Worm (Caenorhabditis elegans) whole organism, L3 larva: ENCODE results near the gene T26C11.8.

Source experiments
- ZK546.5 ChIP-seq: sonication (generic microtip); optimal IDR thresholded peaks from 2 replicates; lab custom pipeline; 2017; ENCODE audit warnings: missing biosample characterization, missing genetic modification characterization
- aly-2 ChIP-seq: fragments of 150-350 bp; optimal IDR thresholded peaks from 2 replicates; lab custom pipeline; 2014; ENCODE audit warnings: missing biosample characterization, missing genetic modification characterization
- ceh-9 ChIP-seq: sonication (generic microtip); optimal IDR thresholded peaks from 2 replicates; lab custom pipeline; 2018; ENCODE audit warnings: missing biosample characterization, missing genetic modification characterization
- egl-5 ChIP-seq: fragments of 150-350 bp; optimal IDR thresholded peaks from 2 replicates; lab custom pipeline; 2017; ENCODE audit warnings: missing biosample characterization, missing genetic modification reagents, missing genetic modification characterization, inconsistent platforms
- elt-1 ChIP-seq: fragments of 150-350 bp; optimal IDR thresholded peaks from 2 replicates; lab custom pipeline; 2014; ENCODE audit warnings: missing biosample characterization, missing genetic modification characterization
- elt-2 ChIP-seq: sonication (generic microtip); optimal IDR thresholded peaks from 2 replicates; lab custom pipeline; 2016; ENCODE audit warnings: missing genetic modification reagents, mild to moderate bottlenecking, missing genetic modification characterization, missing compliant biosample characterization
- elt-3 ChIP-seq, 3 experiments: fragments of 150-350 bp in 1 of 3; sonication (generic microtip) in 2 of 3; optimal IDR thresholded peaks; 2 replicates in 2 of 3; 4 replicates in 1 of 3; lab custom pipeline; 2014 to 2017; ENCODE audit warnings: missing biosample characterization in 3 of 3, missing genetic modification characterization in 3 of 3
- eor-1 ChIP-seq, 2 experiments: fragments of 150-350 bp; optimal IDR thresholded peaks; 2 replicates each; lab custom pipeline; 2014 to 2018; ENCODE audit warnings: missing biosample characterization in 2 of 2, missing genetic modification characterization in 2 of 2
- fkh-10 ChIP-seq: sonication (generic microtip); optimal IDR thresholded peaks from 2 replicates; lab custom pipeline; 2017; ENCODE audit warnings: missing biosample characterization, missing genetic modification reagents, missing genetic modification characterization
- fkh-2 ChIP-seq: fragments of 150-350 bp; optimal IDR thresholded peaks from 2 replicates; lab custom pipeline; 2014; ENCODE audit warnings: missing biosample characterization, missing genetic modification reagents, missing genetic modification characterization
- hmg-11 ChIP-seq: sonication (generic microtip); optimal IDR thresholded peaks from 2 replicates; lab custom pipeline; 2016; ENCODE audit warnings: missing genetic modification characterization, missing compliant biosample characterization
- jun-1 ChIP-seq: fragments of 150-350 bp; optimal IDR thresholded peaks from 2 replicates; lab custom pipeline; 2014; ENCODE audit warnings: missing biosample characterization, missing genetic modification reagents, missing genetic modification characterization
- lin-15B ChIP-seq: fragments of 150-350 bp; optimal IDR thresholded peaks from 2 replicates; lab custom pipeline; 2014; ENCODE audit warnings: missing biosample characterization, missing genetic modification characterization
- lin-39 ChIP-seq: fragments of 150-350 bp; optimal IDR thresholded peaks from 2 replicates; lab custom pipeline; 2018; ENCODE audit warnings: missing biosample characterization, missing genetic modification reagents, missing genetic modification characterization
- lsy-12 ChIP-seq: sonication (generic microtip); optimal IDR thresholded peaks from 2 replicates; lab custom pipeline; 2016; ENCODE audit warnings: mild to moderate bottlenecking, missing genetic modification characterization, missing compliant biosample characterization
- mdl-1 ChIP-seq: fragments of 150-350 bp; optimal IDR thresholded peaks from 2 replicates; lab custom pipeline; 2014; ENCODE audit warnings: missing biosample characterization, missing genetic modification characterization
- mml-1 ChIP-seq: fragments of 150-350 bp; sonication (generic microtip); optimal IDR thresholded peaks from 3 replicates; lab custom pipeline; 2014; ENCODE audit warnings: missing biosample characterization, missing genetic modification characterization
- nfya-1 ChIP-seq: sonication (generic microtip); optimal IDR thresholded peaks from 2 replicates; lab custom pipeline; 2017; ENCODE audit warnings: missing genetic modification characterization, mild to moderate bottlenecking, missing compliant biosample characterization, antibody characterized with exemption, moderate library complexity; ENCODE audit not compliant: insufficient read depth
- nhr-11 ChIP-seq: fragments of 150-350 bp; optimal IDR thresholded peaks from 2 replicates; lab custom pipeline; 2014; ENCODE audit warnings: missing biosample characterization, missing genetic modification characterization
- nhr-12 ChIP-seq: fragments of 150-350 bp; optimal IDR thresholded peaks from 2 replicates; lab custom pipeline; 2014; ENCODE audit warnings: missing biosample characterization, missing genetic modification characterization
- nhr-23 ChIP-seq: fragments of 150-350 bp; optimal IDR thresholded peaks from 2 replicates; lab custom pipeline; 2014; ENCODE audit warnings: missing biosample characterization, missing genetic modification reagents, missing genetic modification characterization
- nhr-237 ChIP-seq: fragments of 150-350 bp; optimal IDR thresholded peaks from 2 replicates; lab custom pipeline; 2014; ENCODE audit warnings: missing biosample characterization, missing genetic modification characterization
- nhr-67 ChIP-seq: fragments of 150-350 bp; optimal IDR thresholded peaks from 2 replicates; lab custom pipeline; 2014; ENCODE audit warnings: missing biosample characterization, missing genetic modification characterization
- nhr-77 ChIP-seq: fragments of 150-350 bp; optimal IDR thresholded peaks from 2 replicates; lab custom pipeline; 2014; ENCODE audit warnings: missing biosample characterization, missing genetic modification characterization
- pha-4 ChIP-seq: fragments of 150-350 bp; optimal IDR thresholded peaks from 2 replicates; lab custom pipeline; 2014; ENCODE audit warnings: missing biosample characterization, missing genetic modification reagents, missing genetic modification characterization
- pqm-1 ChIP-seq: fragments of 150-350 bp; optimal IDR thresholded peaks from 2 replicates; lab custom pipeline; 2017; ENCODE audit warnings: missing biosample characterization, missing genetic modification characterization, inconsistent platforms
- sea-2 ChIP-seq: fragments of 150-350 bp; sonication (generic microtip); optimal IDR thresholded peaks from 4 replicates; lab custom pipeline; 2014; ENCODE audit warnings: missing biosample characterization, missing genetic modification reagents, missing genetic modification characterization
- skn-1 ChIP-seq: fragments of 150-350 bp; optimal IDR thresholded peaks from 2 replicates; lab custom pipeline; 2014; ENCODE audit warnings: missing biosample characterization, missing genetic modification characterization
- snpc-4 ChIP-seq: fragments of 150-350 bp; optimal IDR thresholded peaks from 2 replicates; lab custom pipeline; 2014; ENCODE audit warnings: missing biosample characterization, missing genetic modification characterization
- tbx-2 ChIP-seq: sonication (generic microtip); optimal IDR thresholded peaks from 2 replicates; lab custom pipeline; 2016; ENCODE audit warnings: mild to moderate bottlenecking, missing genetic modification characterization, missing compliant biosample characterization
- unc-39 ChIP-seq: sonication (generic microtip); optimal IDR thresholded peaks from 4 replicates; lab custom pipeline; 2017; ENCODE audit warnings: missing biosample characterization, missing genetic modification characterization
- ztf-11 ChIP-seq: fragments of 150-350 bp; optimal IDR thresholded peaks from 2 replicates; lab custom pipeline; 2014; ENCODE audit warnings: missing biosample characterization, missing genetic modification characterization

The T26C11.8 gene

DNA sequence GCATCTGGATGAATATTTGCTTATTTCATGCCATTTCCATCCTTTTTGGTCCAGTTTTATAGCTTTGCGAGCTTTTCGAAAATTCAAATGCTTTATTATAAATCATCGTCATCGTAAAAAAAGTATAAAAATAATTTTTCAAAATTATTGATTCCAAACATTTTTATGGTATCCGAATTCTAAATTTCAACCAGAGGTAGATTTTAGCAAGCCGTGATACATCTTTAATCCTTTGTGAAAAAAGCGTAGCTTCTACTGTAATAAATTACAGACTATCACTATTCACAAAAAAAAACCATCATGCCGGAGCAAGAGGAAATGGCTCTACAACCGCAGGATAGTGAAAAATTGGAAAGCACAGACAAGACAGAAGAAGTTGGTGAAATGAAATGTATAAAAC, 34.4 kb upstream of the T26C11.8 start, which contains the start of gene C14E2.1:
TSS of gene C14E2.1 (plus strand) at position 301 of the 400 bp plus-strand sequence.
- TF ChIP-seq jun-1 (tag; lab: Kevin White, UChicago) (no peak), lsy-12 (tag; lab: Kevin White, UChicago) (no peak), nhr-77 (tag; lab: Kevin White, UChicago) (no peak), snpc-4 (tag; lab: Kevin White, UChicago) (no peak), mml-1 (tag; lab: Kevin White, UChicago) (no peak), nhr-12 (tag; lab: Kevin White, UChicago) (no peak), elt-1 (no peak)
- TF ChIP-seq, all 47 proteins: peak for 0

DNA sequence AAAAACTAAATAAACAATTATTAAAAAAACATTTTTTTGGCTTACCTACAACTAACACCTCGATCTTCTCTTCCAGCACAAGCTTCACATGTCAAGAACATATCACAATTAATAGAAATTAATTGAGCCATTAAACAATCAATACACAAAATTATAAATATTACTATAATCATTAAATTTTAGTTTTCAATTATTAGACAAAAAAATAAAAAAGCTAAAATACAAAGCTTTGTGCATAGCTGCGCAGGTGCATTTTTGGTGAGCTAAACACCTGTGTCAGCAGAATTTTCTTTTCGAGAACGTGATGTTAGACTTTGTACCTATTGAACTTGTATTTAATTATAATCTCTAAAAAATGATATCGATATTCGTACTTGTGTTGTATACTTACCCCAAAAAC, 30.6 kb upstream of the T26C11.8 start, which contains the start of gene C14E2.6:
TSS of gene C14E2.6 (minus strand) at position 101 of the 400 bp plus-strand sequence.
- TF ChIP-seq sea-2 (GFP tag; lab: Kevin White, UChicago) (no peak), nhr-67 (tag; lab: Kevin White, UChicago) (no peak), mml-1 (tag; lab: Kevin White, UChicago) (no peak), unc-39 (no peak), aly-2 (no peak), nfya-1 (tag; lab: Kevin White, UChicago) (no peak), fkh-10 (GFP tag; lab: Kevin White, UChicago) (no peak)

DNA sequence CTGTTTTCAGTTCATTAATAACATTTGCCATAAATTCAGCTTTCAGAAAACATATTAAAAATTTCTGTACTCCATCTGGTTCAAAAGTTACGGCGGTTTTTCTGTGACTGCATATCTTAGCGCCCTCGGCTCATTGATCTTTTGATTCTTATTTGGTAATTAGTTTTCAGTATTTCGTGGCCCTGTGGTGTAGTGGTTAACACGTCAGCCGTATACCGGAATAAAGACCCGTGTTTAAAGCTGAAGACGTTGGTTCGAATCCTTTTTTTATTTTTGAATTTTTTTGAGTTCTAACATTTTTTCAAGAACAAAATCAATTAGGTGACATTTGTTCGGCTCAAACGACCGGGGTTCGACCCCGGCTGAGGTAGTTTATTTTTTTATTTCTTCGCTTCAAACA, 30.0 kb upstream of the T26C11.8 start:
- TF ChIP-seq nhr-237 (no peak), lin-15B (no peak), mdl-1 (tag; lab: Kevin White, UChicago) (no peak), elt-2 (tag; lab: Kevin White, UChicago) (no peak), pqm-1 (tag; lab: Kevin White, UChicago) (no peak), tbx-2 (no peak), ceh-9 (tag; lab: Kevin White, UChicago) (no peak), egl-5 (no peak), nfya-1 (tag; lab: Kevin White, UChicago) (no peak), fkh-2 (tag; lab: Kevin White, UChicago) (no peak), eor-1 (tag; optimal IDR thresholded peaks at IDR 0.05; lab: Kevin White, UChicago) (no peak), ztf-11 (tag; lab: Kevin White, UChicago) (no peak), nhr-11 (tag; lab: Kevin White, UChicago) (no peak), hmg-11 (tag; lab: Kevin White, UChicago) (no peak), ZK546.5 (tag; lab: Kevin White, UChicago) (no peak), elt-3 (tag; optimal IDR thresholded peaks at IDR 0.05; lab: Kevin White, UChicago) (no peak)
- TF ChIP-seq, all 47 proteins: peak for 0

DNA sequence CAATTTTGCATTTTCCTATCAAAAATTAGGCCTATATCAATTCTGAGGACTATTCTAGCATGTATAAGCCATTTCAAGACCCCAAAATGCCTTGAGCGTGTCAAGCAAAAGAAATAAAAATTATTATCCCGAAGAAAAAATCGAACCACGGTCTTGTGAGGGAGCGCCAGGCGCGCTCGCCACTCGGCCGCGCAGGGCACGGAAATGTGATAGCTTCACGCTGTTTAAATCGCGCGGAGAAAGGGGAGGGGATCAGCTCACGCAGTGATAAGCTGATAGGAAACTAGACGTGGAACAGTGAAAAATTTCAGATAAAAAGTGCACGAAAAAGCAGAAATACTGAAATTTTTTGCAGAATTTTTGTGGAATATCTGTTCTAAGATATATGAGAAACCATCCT, 22.8 kb upstream of the T26C11.8 start:
- TF ChIP-seq sea-2 (GFP tag; lab: Kevin White, UChicago) (no peak), skn-1 (tag; lab: Kevin White, UChicago) (no peak), tbx-2 (peak; percentile 19), hmg-11 (tag; lab: Kevin White, UChicago) (peak; percentile 67), eor-1 (tag; optimal IDR thresholded peaks at IDR 0.05; lab: Kevin White, UChicago) (no peak), lsy-12 (tag; lab: Kevin White, UChicago) (peak; percentile 87)

DNA sequence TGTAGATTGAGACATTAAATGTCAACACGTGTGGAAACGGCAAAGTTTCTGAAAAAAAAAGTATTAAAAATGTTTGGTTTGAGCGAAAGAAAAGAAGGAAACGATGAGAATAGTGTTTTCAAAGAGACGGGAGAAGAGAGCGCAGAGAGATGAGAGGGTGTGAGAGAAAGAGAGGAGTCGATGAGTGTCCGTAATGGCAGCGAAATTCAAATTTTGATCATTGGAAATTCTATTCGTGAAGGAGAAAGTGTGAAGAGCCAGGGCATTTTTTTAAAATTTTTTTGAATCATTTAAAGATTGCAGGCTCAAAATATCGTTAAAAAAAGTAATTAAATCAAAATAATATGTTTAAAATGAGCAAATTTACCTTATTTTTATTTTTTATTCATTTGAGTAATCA, 15.0 kb upstream of the T26C11.8 start, which contains the start of gene T26C11.4:
TSS of gene T26C11.4 (minus strand) at position 54 of the 400 bp plus-strand sequence.
- TF ChIP-seq sea-2 (GFP tag; lab: Kevin White, UChicago) (no peak), eor-1 (tag; optimal IDR thresholded peaks at IDR 0.05; lab: Kevin White, UChicago) (no peak), nhr-237 (no peak), unc-39 (no peak), pha-4 (tag; lab: Kevin White, UChicago) (peak; percentile 49), nhr-23 (tag; lab: Kevin White, UChicago) (peak; percentile 9), lin-15B (peak; percentile 18), nhr-77 (tag; lab: Kevin White, UChicago) (no peak), hmg-11 (tag; lab: Kevin White, UChicago) (peak; percentile 53), snpc-4 (tag; lab: Kevin White, UChicago) (no peak), lin-39 (tag; lab: Kevin White, UChicago) (peak; percentile 29), nfya-1 (tag; lab: Kevin White, UChicago) (peak; percentile 30), skn-1 (tag; lab: Kevin White, UChicago) (peak; percentile 23)
